Worm (Caenorhabditis elegans) whole organism, late embryonic: ENCODE results near the gene Y34B4A.7.

Source experiments
- K09A11.1 ChIP-seq: sonication (generic microtip); optimal IDR thresholded peaks from 2 replicates; lab custom pipeline; 2017; ENCODE audit warnings: antibody characterized with exemption, mild to moderate bottlenecking, missing genetic modification characterization, missing compliant biosample characterization; ENCODE audit not compliant: insufficient read depth
- T23F11.4 ChIP-seq: fragments of 200-800 bp; sonication (Bioruptor generic); optimal IDR thresholded peaks from 2 replicates; lab custom pipeline; 2018; ENCODE audit warnings: mild to moderate bottlenecking, missing genetic modification characterization, missing compliant biosample characterization
- Y22D7AL.16 ChIP-seq: sonication (generic microtip); optimal IDR thresholded peaks from 2 replicates; lab custom pipeline; 2016; ENCODE audit warnings: missing genetic modification characterization, missing compliant biosample characterization
- ahr-1 ChIP-seq: sonication (generic microtip); optimal IDR thresholded peaks from 2 replicates; lab custom pipeline; 2016; ENCODE audit warnings: missing genetic modification characterization, missing compliant biosample characterization
- ceh-14 ChIP-seq: sonication (generic microtip); optimal IDR thresholded peaks from 2 replicates; lab custom pipeline; 2016; ENCODE audit warnings: missing genotype, missing genetic modification characterization, missing compliant biosample characterization
- ceh-18 ChIP-seq: sonication (generic microtip); optimal IDR thresholded peaks from 2 replicates; lab custom pipeline; 2016; ENCODE audit warnings: missing genetic modification characterization, missing compliant biosample characterization
- ceh-19 ChIP-seq: fragments of 200-800 bp; sonication (Bioruptor generic); optimal IDR thresholded peaks from 2 replicates; lab custom pipeline; 2018; ENCODE audit warnings: mild to moderate bottlenecking, missing genetic modification characterization, missing compliant biosample characterization
- ceh-24 ChIP-seq: sonication (generic microtip); optimal IDR thresholded peaks from 2 replicates; lab custom pipeline; 2016; ENCODE audit warnings: mild to moderate bottlenecking, missing genetic modification characterization, missing compliant biosample characterization
- ceh-31 ChIP-seq: sonication (generic microtip); optimal IDR thresholded peaks from 2 replicates; lab custom pipeline; 2016; ENCODE audit warnings: missing genetic modification characterization, missing compliant biosample characterization
- ceh-34 ChIP-seq: sonication (generic microtip); optimal IDR thresholded peaks from 2 replicates; lab custom pipeline; 2016; ENCODE audit warnings: mild to moderate bottlenecking, missing genetic modification characterization, missing compliant biosample characterization
- dmd-4 ChIP-seq: sonication (generic microtip); optimal IDR thresholded peaks from 2 replicates; lab custom pipeline; 2016; ENCODE audit warnings: borderline replicate concordance, missing genetic modification characterization, missing compliant biosample characterization
- dve-1 ChIP-seq: sonication (generic microtip); optimal IDR thresholded peaks from 2 replicates; lab custom pipeline; 2017; ENCODE audit warnings: antibody characterized with exemption, mild to moderate bottlenecking, missing genetic modification characterization, missing compliant biosample characterization
- elt-2 ChIP-seq: sonication (generic microtip); optimal IDR thresholded peaks from 2 replicates; lab custom pipeline; 2016; ENCODE audit warnings: missing genetic modification reagents, missing genetic modification characterization, missing compliant biosample characterization
- elt-4 ChIP-seq: sonication (generic microtip); optimal IDR thresholded peaks from 2 replicates; lab custom pipeline; 2016; ENCODE audit warnings: missing genetic modification characterization, missing compliant biosample characterization
- fkh-10 ChIP-seq: fragments of 150-350 bp; optimal IDR thresholded peaks from 2 replicates; lab custom pipeline; 2014; ENCODE audit warnings: missing biosample characterization, missing genetic modification reagents, missing genetic modification characterization
- hlh-13 ChIP-seq: fragments of 200-800 bp; sonication (Bioruptor generic); optimal IDR thresholded peaks from 2 replicates; lab custom pipeline; 2018; ENCODE audit warnings: mild to moderate bottlenecking, missing genetic modification characterization, missing compliant biosample characterization
- hlh-6 ChIP-seq: sonication (generic microtip); optimal IDR thresholded peaks from 2 replicates; lab custom pipeline; 2016; ENCODE audit warnings: missing genotype, missing genetic modification characterization, missing compliant biosample characterization
- lim-6 ChIP-seq: sonication (generic microtip); optimal IDR thresholded peaks from 2 replicates; lab custom pipeline; 2016; ENCODE audit warnings: missing genetic modification characterization, missing compliant biosample characterization
- nfya-1 ChIP-seq: sonication (generic microtip); optimal IDR thresholded peaks from 2 replicates; lab custom pipeline; 2017; ENCODE audit warnings: missing genetic modification characterization, mild to moderate bottlenecking, missing compliant biosample characterization, antibody characterized with exemption, moderate library complexity
- nhr-11 ChIP-seq: fragments of 150-350 bp; optimal IDR thresholded peaks from 2 replicates; lab custom pipeline; 2014; ENCODE audit warnings: missing biosample characterization, missing genetic modification characterization
- nhr-232 ChIP-seq: sonication (generic microtip); optimal IDR thresholded peaks from 2 replicates; lab custom pipeline; 2016; ENCODE audit warnings: missing genetic modification characterization, missing compliant biosample characterization
- npax-4 ChIP-seq: sonication (generic microtip); optimal IDR thresholded peaks from 2 replicates; lab custom pipeline; 2016; ENCODE audit warnings: missing genetic modification characterization, missing compliant biosample characterization
- pag-3 ChIP-seq: sonication (generic microtip); optimal IDR thresholded peaks from 2 replicates; lab custom pipeline; 2016; ENCODE audit warnings: missing compliant biosample characterization, missing genetic modification characterization, borderline replicate concordance
- pat-9 ChIP-seq: fragments of 200-800 bp; sonication (Bioruptor generic); optimal IDR thresholded peaks from 2 replicates; lab custom pipeline; 2018; ENCODE audit warnings: mild to moderate bottlenecking, missing genetic modification characterization, moderate library complexity, missing compliant biosample characterization
- pax-1 ChIP-seq: fragments of 150-350 bp; optimal IDR thresholded peaks from 2 replicates; lab custom pipeline; 2014; ENCODE audit warnings: missing biosample characterization, missing genetic modification characterization
- pha-4 ChIP-seq: fragments of 150-350 bp; optimal IDR thresholded peaks from 2 replicates; lab custom pipeline; 2018; ENCODE audit warnings: missing biosample characterization, missing genetic modification reagents, missing genetic modification characterization
- pqm-1 ChIP-seq: sonication (generic microtip); optimal IDR thresholded peaks from 2 replicates; lab custom pipeline; 2016; ENCODE audit warnings: missing genetic modification characterization, missing compliant biosample characterization
- ref-2 ChIP-seq: sonication (generic microtip); optimal IDR thresholded peaks from 2 replicates; lab custom pipeline; 2016; ENCODE audit warnings: missing genetic modification characterization, missing compliant biosample characterization
- rnt-1 ChIP-seq: sonication (generic microtip); optimal IDR thresholded peaks from 2 replicates; lab custom pipeline; 2016; ENCODE audit warnings: missing genetic modification characterization, missing compliant biosample characterization
- sdc-2 ChIP-seq: sonication (generic microtip); optimal IDR thresholded peaks from 2 replicates; lab custom pipeline; 2016; ENCODE audit warnings: missing genotype, missing genetic modification characterization, missing compliant biosample characterization
- tbx-2 ChIP-seq: sonication (generic microtip); optimal IDR thresholded peaks from 2 replicates; lab custom pipeline; 2016; ENCODE audit warnings: missing genetic modification characterization, missing compliant biosample characterization
- tbx-7 ChIP-seq: sonication (generic microtip); optimal IDR thresholded peaks from 2 replicates; lab custom pipeline; 2016; ENCODE audit warnings: missing genotype, missing genetic modification characterization, missing compliant biosample characterization
- ttx-3 ChIP-seq: sonication (generic microtip); optimal IDR thresholded peaks from 2 replicates; lab custom pipeline; 2016; ENCODE audit warnings: missing genetic modification reagents, missing genetic modification characterization, missing compliant biosample characterization
- unc-42 ChIP-seq: sonication (generic microtip); optimal IDR thresholded peaks from 2 replicates; lab custom pipeline; 2016; ENCODE audit warnings: missing genotype, missing genetic modification characterization, missing compliant biosample characterization
- unc-55 ChIP-seq: sonication (generic microtip); optimal IDR thresholded peaks from 2 replicates; lab custom pipeline; 2017; ENCODE audit warnings: missing biosample characterization, missing genetic modification reagents, missing genetic modification characterization
- zip-5 ChIP-seq: sonication (generic microtip); optimal IDR thresholded peaks from 2 replicates; lab custom pipeline; 2016; ENCODE audit warnings: missing genetic modification characterization, missing compliant biosample characterization
- ztf-16 ChIP-seq: sonication (generic microtip); optimal IDR thresholded peaks from 2 replicates; lab custom pipeline; 2017; ENCODE audit warnings: missing genetic modification characterization, missing compliant biosample characterization

The Y34B4A.7 gene

DNA sequence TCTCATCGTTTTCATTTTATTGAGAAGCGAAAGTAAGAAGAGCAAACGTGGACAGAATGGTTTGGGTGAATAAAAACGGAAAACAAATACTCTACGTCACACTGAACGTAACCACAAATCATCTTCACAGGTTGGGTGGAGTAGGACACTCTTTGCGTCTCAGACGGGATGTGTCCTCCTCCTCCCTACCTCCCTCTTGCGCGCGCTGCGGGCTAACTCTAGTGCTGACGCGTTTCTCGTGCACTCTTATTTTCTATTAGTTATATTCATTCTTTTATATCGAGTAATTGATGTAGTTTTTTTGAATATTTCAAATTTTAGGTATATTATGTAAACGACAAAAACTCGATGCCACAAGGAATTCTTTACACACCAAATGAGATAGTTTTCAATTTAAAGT, at the start of gene Y34B4A.7:
Y34B4A.7 (plus strand) TSS at position 297 of the 400 bp plus-strand sequence.
- TF ChIP-seq ttx-3 (tag; lab: Kevin White, UChicago), result peak; percentile 18
- no peak for TF ChIP-seq elt-4 (tag; lab: Kevin White, UChicago)
- TF ChIP-seq K09A11.1 (tag; lab: Kevin White, UChicago), result no peak
- no peak for TF ChIP-seq lim-6 (tag; lab: Kevin White, UChicago)
- peak; percentile 60 for TF ChIP-seq unc-55 (GFP tag; lab: Kevin White, UChicago)
- no peak for TF ChIP-seq pax-1 (tag; lab: Kevin White, UChicago)
- TF ChIP-seq npax-4 (tag; lab: Kevin White, UChicago), result no peak
- TF ChIP-seq pha-4, result no peak
- peak; percentile 39 for TF ChIP-seq rnt-1 (tag; lab: Kevin White, UChicago)
- no peak for TF ChIP-seq pat-9 (tag; lab: Kevin White, UChicago)
- peak; percentile 32 for TF ChIP-seq unc-42 (tag; lab: Kevin White, UChicago)
- TF ChIP-seq tbx-2 (tag; lab: Kevin White, UChicago), result peak; percentile 39
- TF ChIP-seq ceh-18 (tag; lab: Kevin White, UChicago), result no peak
- TF ChIP-seq Y22D7AL.16 (tag; lab: Kevin White, UChicago), result no peak
- TF ChIP-seq elt-2 (tag; lab: Kevin White, UChicago), result peak; percentile 52
- TF ChIP-seq ceh-14 (tag; lab: Kevin White, UChicago), result no peak
- TF ChIP-seq dmd-4 (tag; lab: Kevin White, UChicago), result no peak
- no peak for TF ChIP-seq pag-3
- TF ChIP-seq sdc-2 (tag; lab: Kevin White, UChicago), result peak; percentile 37
- TF ChIP-seq nhr-11 (tag; lab: Kevin White, UChicago), result no peak
- TF ChIP-seq nfya-1 (tag; lab: Kevin White, UChicago), result peak; percentile 53
- TF ChIP-seq ceh-34 (tag; lab: Kevin White, UChicago), result peak; percentile 23
- peak; percentile 3 for TF ChIP-seq ceh-31 (tag; lab: Kevin White, UChicago)
- no peak for TF ChIP-seq ceh-24 (tag; lab: Kevin White, UChicago)
- TF ChIP-seq ref-2 (tag; lab: Kevin White, UChicago), result peak; percentile 6
- no peak for TF ChIP-seq ceh-19 (GFP tag; lab: Kevin White, UChicago)

DNA sequence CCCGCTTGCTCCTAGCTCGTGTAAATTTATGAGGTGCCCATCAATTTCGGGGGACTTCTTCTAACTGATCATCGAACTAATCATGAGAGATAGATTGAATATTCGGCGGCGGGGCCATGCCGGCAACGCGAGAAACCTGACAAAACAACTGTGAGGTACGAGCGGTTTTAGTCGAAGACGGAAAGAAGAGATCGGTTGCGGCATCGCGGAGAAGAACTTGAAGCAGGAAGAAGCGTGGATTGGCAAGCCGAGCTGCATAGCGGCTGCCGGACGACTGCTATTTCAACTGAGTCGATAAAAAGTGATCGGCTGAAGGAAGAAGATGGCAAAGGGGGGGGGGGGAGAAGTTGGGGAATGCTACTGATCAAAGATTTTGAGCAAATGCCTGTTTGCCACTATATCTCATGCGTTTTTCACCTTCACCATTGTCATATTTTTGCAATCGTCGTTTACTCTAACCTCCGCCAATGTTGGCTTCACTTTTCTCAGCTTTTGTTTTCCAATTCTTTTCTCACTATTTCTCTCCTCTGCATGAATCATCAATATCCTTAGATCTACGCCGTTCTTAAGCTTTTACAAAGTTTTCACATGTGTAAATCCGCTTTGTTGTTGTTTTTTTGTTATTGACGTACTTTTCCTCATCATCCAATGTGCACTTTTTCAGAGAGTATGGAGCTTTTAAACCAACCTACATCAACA, 48.5 kb upstream of the Y34B4A.7 start, which contains the start of gene pqn-62:
pqn-62 (plus strand) TSS at position 649 of the 699 bp plus-strand sequence.
- TF ChIP-seq rnt-1 (tag; lab: Kevin White, UChicago), result peak; percentile 60
- no peak for TF ChIP-seq nhr-232 (tag; lab: Kevin White, UChicago)
- TF ChIP-seq ceh-34 (tag; lab: Kevin White, UChicago), result peak; percentile 17
- peak; percentile 70 for TF ChIP-seq ceh-18 (tag; lab: Kevin White, UChicago)
- no peak for TF ChIP-seq pax-1 (tag; lab: Kevin White, UChicago)
- peak; percentile 51 for TF ChIP-seq unc-55 (GFP tag; lab: Kevin White, UChicago)
- no peak for TF ChIP-seq lim-6 (tag; lab: Kevin White, UChicago)
- TF ChIP-seq nfya-1 (tag; lab: Kevin White, UChicago), result peak; percentile 22

DNA sequence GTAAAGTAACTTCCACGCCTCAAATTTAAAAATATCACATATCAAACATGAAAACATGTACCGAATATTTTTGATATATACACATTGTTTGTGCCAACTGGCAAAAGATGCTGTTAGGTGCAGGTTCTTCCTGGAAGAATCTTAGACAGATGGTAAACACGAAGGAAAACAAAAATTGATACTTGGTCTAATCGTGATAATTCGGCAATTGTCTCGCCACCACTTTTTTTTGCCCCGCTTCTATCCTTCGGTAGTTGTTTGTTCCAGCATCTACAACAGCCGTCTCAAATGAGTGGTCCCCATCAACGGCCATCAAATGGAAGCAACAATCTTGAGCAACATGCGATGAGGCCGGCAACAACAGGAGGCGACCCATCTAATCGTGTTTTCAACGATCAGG, 46.7 kb upstream of the Y34B4A.7 start:
- TF ChIP-seq dve-1 (no peak), tbx-7 (tag; lab: Kevin White, UChicago) (no peak), ceh-19 (GFP tag; lab: Kevin White, UChicago) (no peak), ahr-1 (no peak), ceh-18 (tag; lab: Kevin White, UChicago) (no peak), T23F11.4 (GFP tag; lab: Kevin White, UChicago) (no peak), elt-2 (tag; lab: Kevin White, UChicago) (no peak), pqm-1 (tag; lab: Kevin White, UChicago) (no peak), fkh-10 (no peak), pha-4 (no peak), zip-5 (no peak), hlh-13 (GFP tag; lab: Kevin White, UChicago) (no peak), hlh-6 (tag; lab: Kevin White, UChicago) (no peak), ztf-16 (tag; lab: Kevin White, UChicago) (no peak), K09A11.1 (tag; lab: Kevin White, UChicago) (no peak)
